Worm (Caenorhabditis elegans) whole organism, midembryonic: Measurements from ENCODE around the gene nlp-16.
A peak's percentile ranks its signal among the peaks of the same experiment; 100 is the strongest.

Experiments
- T22C8.4 ChIP-seq: fragments of 200-800 bp; sonication (Bioruptor generic); IDR thresholded peaks from 2 replicates; pipeline ENCODE4 v1.3.6; 2022; ENCODE audit warnings: missing genetic modification characterization, missing compliant biosample characterization
- cog-1 ChIP-seq: sonication (generic microtip); optimal IDR thresholded peaks from 2 replicates; lab custom pipeline; 2016; ENCODE audit warnings: missing genetic modification characterization, missing compliant biosample characterization
- flt-1 ChIP-seq: fragments of 200-800 bp; sonication (Bioruptor generic); IDR thresholded peaks from 2 replicates; pipeline ENCODE4 v1.3.6; 2022; ENCODE audit warnings: missing genetic modification characterization, missing compliant biosample characterization
- med-1 ChIP-seq: sonication (generic microtip); optimal IDR thresholded peaks from 2 replicates; lab custom pipeline; 2017; ENCODE audit warnings: missing genetic modification characterization, mild to moderate bottlenecking, missing compliant biosample characterization, antibody characterized with exemption, missing genetic modification reagents; ENCODE audit not compliant: insufficient read depth
- ref-1 ChIP-seq: fragments of 200-800 bp; sonication (Bioruptor generic); conservative IDR thresholded peaks from 2 replicates; pipeline ENCODE4 v1.3.6; 2022; ENCODE audit warnings: missing genetic modification reagents, missing genetic modification characterization, missing compliant biosample characterization
- tab-1 ChIP-seq: fragments of 200-800 bp; sonication (Bioruptor generic); IDR thresholded peaks from 2 replicates; pipeline ENCODE4 v1.3.6; 2022; ENCODE audit warnings: missing genetic modification characterization, missing compliant biosample characterization
- ztf-23 ChIP-seq: fragments of 200-800 bp; sonication (Bioruptor generic); IDR thresholded peaks from 2 replicates; pipeline ENCODE4 v1.3.6; 2022; ENCODE audit warnings: missing genetic modification reagents, missing genetic modification characterization, missing compliant biosample characterization
- ztf-29 ChIP-seq: fragments of 200-800 bp; sonication (Bioruptor generic); IDR thresholded peaks from 2 replicates; pipeline ENCODE4 v1.3.6; 2022; ENCODE audit warnings: missing genetic modification reagents, missing genetic modification characterization, missing compliant biosample characterization

DNA sequence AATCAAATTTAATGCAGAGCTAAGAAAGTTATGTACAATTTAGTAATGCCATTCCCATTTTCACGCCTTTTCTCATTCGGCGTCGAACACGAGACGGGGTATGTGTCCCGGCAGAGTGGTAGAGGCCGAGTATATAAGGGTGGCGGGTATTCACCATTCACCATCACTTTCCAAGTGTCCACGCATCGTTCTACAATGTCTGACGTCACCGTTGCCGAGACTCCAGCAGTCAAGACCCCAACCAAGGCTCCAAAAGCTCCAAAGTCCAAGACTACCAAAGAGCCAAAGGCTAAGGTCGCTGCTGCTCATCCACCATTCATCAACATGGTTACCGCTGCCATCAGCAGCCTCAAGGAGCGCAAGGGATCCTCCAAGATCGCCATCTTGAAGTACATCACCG is 34.4 kb upstream of the nlp-16 start, which contains the start of gene hil-2:
- TF ChIP-seq T22C8.4 (GFP tag; lab: Robert Waterston, UW) (no peak), flt-1 (peak; percentile 75; the same call in 1 of the 2 replicates), ref-1 (GFP tag; lab: Robert Waterston, UW) (no peak), tab-1 (GFP tag; lab: Robert Waterston, UW) (no peak), ztf-29 (GFP tag; lab: Robert Waterston, UW) (no peak), ztf-23 (no peak), cog-1 (no peak), med-1 (GFP tag; lab: Kevin White, UChicago) (no peak)
